Worm (Caenorhabditis elegans): ENCODE data around the gene ins-22.

- TF ChIP-seq unc-62 (GFP tag; optimal IDR thresholded peaks at IDR 0.05): no peak
- no peak for TF ChIP-seq ztf-28 (GFP tag; IDR thresholded peaks at IDR 0.05)
- TF ChIP-seq nhr-90 (tag; optimal IDR thresholded peaks at IDR 0.05): no peak
- no peak for TF ChIP-seq F49E8.2 (tag; optimal IDR thresholded peaks at IDR 0.05; ENCODE audit: insufficient read depth)
- TF ChIP-seq ama-1 (optimal IDR thresholded peaks at IDR 0.05): no peak
- TF ChIP-seq ama-1 (GFP tag; optimal IDR thresholded peaks at IDR 0.05): no peak
- no peak for TF ChIP-seq madf-8 (GFP tag; conservative IDR thresholded peaks at IDR 0.05)
- TF ChIP-seq zim-3 (tag; optimal IDR thresholded peaks at IDR 0.05): no peak
- TF ChIP-seq F55B11.4 (tag; optimal IDR thresholded peaks at IDR 0.05; ENCODE audit: borderline replicate concordance, insufficient read depth): no peak
- TF ChIP-seq aptf-2 (GFP tag; conservative IDR thresholded peaks at IDR 0.05): no peak
Measured at ce11 chrIII:10033881-10034280, 7.8 kb downstream of the ins-22 start, which contains the start of gene M04D8.8.
